Fruit fly (Drosophila melanogaster): ENCODE measurements around the gene CG33965.

Gene CG33965

dm6 chr3L:1208206-1208605 is 24.5 kb upstream of the CG33965 start (continued):
- TF ChIP-seq BEAF-32 (GFP tag; optimal IDR thresholded peaks at IDR 0.05), result no peak
- TF ChIP-seq CG1024 (GFP tag; IDR thresholded peaks at IDR 0.05), result no peak
- TF ChIP-seq Dp (GFP tag; optimal IDR thresholded peaks at IDR 0.05), result no peak
- no peak for TF ChIP-seq CG12744 (GFP tag; optimal IDR thresholded peaks at IDR 0.05)
- TF ChIP-seq tna (GFP tag; IDR thresholded peaks at IDR 0.05; ENCODE audit: partially characterized antibody), result 0 out of 2 replicates have a peak, but pooled peaks have one; percentile 37
- no peak for TF ChIP-seq chm (GFP tag; IDR thresholded peaks at IDR 0.05)
- TF ChIP-seq org-1 (GFP tag; optimal IDR thresholded peaks at IDR 0.05), result no peak
- peak; percentile 8 for TF ChIP-seq HLHmδ (GFP tag; optimal IDR thresholded peaks at IDR 0.05)
- no peak for TF ChIP-seq bowl (GFP tag; IDR thresholded peaks at IDR 0.05)
- no peak for TF ChIP-seq Neu2 (GFP tag; optimal IDR thresholded peaks at IDR 0.05; ENCODE audit: borderline replicate concordance)
- no peak for TF ChIP-seq kah (GFP tag; optimal IDR thresholded peaks at IDR 0.05)
- TF ChIP-seq CG11398 (GFP tag; optimal IDR thresholded peaks at IDR 0.05), result no peak
- no peak for TF ChIP-seq CG9876 (GFP tag; optimal IDR thresholded peaks at IDR 0.05)
- TF ChIP-seq CG31388 (GFP tag; optimal IDR thresholded peaks at IDR 0.05), result no peak
- no peak for TF ChIP-seq ewg (GFP tag; optimal IDR thresholded peaks at IDR 0.05)
- no peak for TF ChIP-seq CG15073 (GFP tag; optimal IDR thresholded peaks at IDR 0.05)
- TF ChIP-seq CG8478 (optimal IDR thresholded peaks at IDR 0.05), result peak; percentile 13
- no peak for TF ChIP-seq esg (GFP tag; conservative IDR thresholded peaks at IDR 0.05)
- no peak for TF ChIP-seq CG3847 (GFP tag; IDR thresholded peaks at IDR 0.05)
- TF ChIP-seq CG10959 (GFP tag; IDR thresholded peaks at IDR 0.05), result no peak
- no peak for TF ChIP-seq gsb-n (tag; optimal IDR thresholded peaks at IDR 0.05)
- 0 out of 2 replicates have a peak, but pooled peaks have one; percentile 25 for TF ChIP-seq bbx (GFP tag; IDR thresholded peaks at IDR 0.05; ENCODE audit: partially characterized antibody)
- no peak for TF ChIP-seq pzg (GFP tag; optimal IDR thresholded peaks at IDR 0.05)
- TF ChIP-seq BtbVII (GFP tag; optimal IDR thresholded peaks at IDR 0.05), result no peak
- TF ChIP-seq Abd-B (GFP tag; optimal IDR thresholded peaks at IDR 0.05), result no peak
- no peak for TF ChIP-seq CG6765 (GFP tag; optimal IDR thresholded peaks at IDR 0.05)
- TF ChIP-seq CG6791 (GFP tag; IDR thresholded peaks at IDR 0.05; ENCODE audit: partially characterized antibody), result no peak
- no peak for TF ChIP-seq CG2889 (GFP tag; IDR thresholded peaks at IDR 0.05)
- TF ChIP-seq CG11247 (GFP tag; IDR thresholded peaks at IDR 0.05), result no peak
- TF ChIP-seq CG42726 (GFP tag; IDR thresholded peaks at IDR 0.05; ENCODE audit: partially characterized antibody), result no peak
- no peak for TF ChIP-seq NC2β (GFP tag; optimal IDR thresholded peaks at IDR 0.05)
- TF ChIP-seq CG4282 (GFP tag; optimal IDR thresholded peaks at IDR 0.05), result no peak
- TF ChIP-seq Adf1 (GFP tag; IDR thresholded peaks at IDR 0.05), result no peak
- no peak for TF ChIP-seq da (GFP tag; optimal IDR thresholded peaks at IDR 0.05)
- no peak for TF ChIP-seq CG5953 (GFP tag; IDR thresholded peaks at IDR 0.05)
- no peak for TF ChIP-seq zen (tag; optimal IDR thresholded peaks at IDR 0.05)
- TF ChIP-seq crp (GFP tag; optimal IDR thresholded peaks at IDR 0.05), result no peak
- TF ChIP-seq CG10543 (GFP tag; optimal IDR thresholded peaks at IDR 0.05), result no peak
- no peak for TF ChIP-seq GATAe (GFP tag; conservative IDR thresholded peaks at IDR 0.05)
- no peak for TF ChIP-seq sisA (GFP tag; IDR thresholded peaks at IDR 0.05)
- no peak for TF ChIP-seq CG4730 (GFP tag; IDR thresholded peaks at IDR 0.05)
- TF ChIP-seq NfI (GFP tag; optimal IDR thresholded peaks at IDR 0.05), result no peak
- TF ChIP-seq H15 (GFP tag; IDR thresholded peaks at IDR 0.05), result no peak
- TF ChIP-seq MTF-1 (GFP tag; optimal IDR thresholded peaks at IDR 0.05; ENCODE audit: borderline replicate concordance), result no peak
- peak in 1 of 2 experiments; percentile 65 for TF ChIP-seq Hr78 (GFP tag; optimal IDR thresholded peaks at IDR 0.05)
- TF ChIP-seq zfh2 (GFP tag; optimal IDR thresholded peaks at IDR 0.05), result no peak
- no peak for TF ChIP-seq Gug (GFP tag; IDR thresholded peaks at IDR 0.05)
- no peak for TF ChIP-seq dati (GFP tag; IDR thresholded peaks at IDR 0.05)
- TF ChIP-seq gem (tag; optimal IDR thresholded peaks at IDR 0.05), result no peak
- TF ChIP-seq oc (tag; optimal IDR thresholded peaks at IDR 0.05), result peak; percentile 43
- no peak for TF ChIP-seq dmrt99B (tag; optimal IDR thresholded peaks at IDR 0.05)
